Worm (Caenorhabditis elegans) whole organism, L3 larva: ENCODE measurements around the gene R04D3.2.

Experiments
- R02D3.7 ChIP-seq: fragments of 150-350 bp; optimal IDR thresholded peaks from 2 replicates; lab custom pipeline; 2014; ENCODE audit warnings: missing biosample characterization, missing genetic modification characterization
- ZK546.5 ChIP-seq: sonication (generic microtip); optimal IDR thresholded peaks from 2 replicates; lab custom pipeline; 2017; ENCODE audit warnings: missing biosample characterization, missing genetic modification characterization
- aly-2 ChIP-seq: fragments of 150-350 bp; optimal IDR thresholded peaks from 2 replicates; lab custom pipeline; 2014; ENCODE audit warnings: missing biosample characterization, missing genetic modification characterization
- ama-1 ChIP-seq: fragments of 150-350 bp; optimal IDR thresholded peaks from 2 replicates; lab custom pipeline; 2018
- ceh-16 ChIP-seq: sonication (generic microtip); optimal IDR thresholded peaks from 2 replicates; lab custom pipeline; 2017; ENCODE audit warnings: missing biosample characterization, missing genetic modification characterization
- ceh-28 ChIP-seq: fragments of 150-350 bp; optimal IDR thresholded peaks from 2 replicates; lab custom pipeline; 2014; ENCODE audit warnings: missing biosample characterization, missing genetic modification reagents, missing genetic modification characterization
- ceh-82 ChIP-seq: fragments of 150-350 bp; optimal IDR thresholded peaks from 2 replicates; lab custom pipeline; 2014; ENCODE audit warnings: missing biosample characterization, missing genetic modification characterization
- ceh-9 ChIP-seq: sonication (generic microtip); optimal IDR thresholded peaks from 2 replicates; lab custom pipeline; 2018; ENCODE audit warnings: missing biosample characterization, missing genetic modification characterization
- daf-12 ChIP-seq: fragments of 150-350 bp; optimal IDR thresholded peaks from 2 replicates; lab custom pipeline; 2014; ENCODE audit warnings: missing biosample characterization, missing genetic modification reagents, missing genetic modification characterization
- egl-27 ChIP-seq: sonication (generic microtip); optimal IDR thresholded peaks from 4 replicates; lab custom pipeline; 2017; ENCODE audit warnings: missing biosample characterization, missing genetic modification reagents, missing genetic modification characterization
- egl-5 ChIP-seq: fragments of 150-350 bp; optimal IDR thresholded peaks from 2 replicates; lab custom pipeline; 2017; ENCODE audit warnings: missing biosample characterization, missing genetic modification reagents, missing genetic modification characterization, inconsistent platforms
- elt-1 ChIP-seq: fragments of 150-350 bp; optimal IDR thresholded peaks from 2 replicates; lab custom pipeline; 2014; ENCODE audit warnings: missing biosample characterization, missing genetic modification characterization
- elt-2 ChIP-seq: sonication (generic microtip); optimal IDR thresholded peaks from 2 replicates; lab custom pipeline; 2016; ENCODE audit warnings: missing genetic modification reagents, mild to moderate bottlenecking, missing genetic modification characterization, missing compliant biosample characterization
- elt-3 ChIP-seq, 3 experiments: fragments of 150-350 bp in 1 of 3; sonication (generic microtip) in 2 of 3; optimal IDR thresholded peaks; 2 replicates in 2 of 3; 4 replicates in 1 of 3; lab custom pipeline; 2014 to 2017; ENCODE audit warnings: missing biosample characterization in 3 of 3, missing genetic modification characterization in 3 of 3
- eor-1 ChIP-seq, 2 experiments: fragments of 150-350 bp; optimal IDR thresholded peaks; 2 replicates each; lab custom pipeline; 2014 to 2018; ENCODE audit warnings: missing biosample characterization in 2 of 2, missing genetic modification characterization in 2 of 2
- fkh-10 ChIP-seq: sonication (generic microtip); optimal IDR thresholded peaks from 2 replicates; lab custom pipeline; 2017; ENCODE audit warnings: missing biosample characterization, missing genetic modification reagents, missing genetic modification characterization
- fkh-2 ChIP-seq: fragments of 150-350 bp; optimal IDR thresholded peaks from 2 replicates; lab custom pipeline; 2014; ENCODE audit warnings: missing biosample characterization, missing genetic modification reagents, missing genetic modification characterization
- fos-1 ChIP-seq: fragments of 150-350 bp; optimal IDR thresholded peaks from 2 replicates; lab custom pipeline; 2014; ENCODE audit warnings: missing biosample characterization, missing genetic modification characterization
- hmg-11 ChIP-seq: sonication (generic microtip); optimal IDR thresholded peaks from 2 replicates; lab custom pipeline; 2016; ENCODE audit warnings: missing genetic modification characterization, missing compliant biosample characterization
- jun-1 ChIP-seq: fragments of 150-350 bp; optimal IDR thresholded peaks from 2 replicates; lab custom pipeline; 2014; ENCODE audit warnings: missing biosample characterization, missing genetic modification reagents, missing genetic modification characterization
- lin-15B ChIP-seq: fragments of 150-350 bp; optimal IDR thresholded peaks from 2 replicates; lab custom pipeline; 2014; ENCODE audit warnings: missing biosample characterization, missing genetic modification characterization
- lin-39 ChIP-seq: fragments of 150-350 bp; optimal IDR thresholded peaks from 2 replicates; lab custom pipeline; 2018; ENCODE audit warnings: missing biosample characterization, missing genetic modification reagents, missing genetic modification characterization
- lsy-12 ChIP-seq: sonication (generic microtip); optimal IDR thresholded peaks from 2 replicates; lab custom pipeline; 2016; ENCODE audit warnings: mild to moderate bottlenecking, missing genetic modification characterization, missing compliant biosample characterization
- mdl-1 ChIP-seq: fragments of 150-350 bp; optimal IDR thresholded peaks from 2 replicates; lab custom pipeline; 2014; ENCODE audit warnings: missing biosample characterization, missing genetic modification characterization
- mml-1 ChIP-seq: fragments of 150-350 bp; sonication (generic microtip); optimal IDR thresholded peaks from 3 replicates; lab custom pipeline; 2014; ENCODE audit warnings: missing biosample characterization, missing genetic modification characterization
- nfya-1 ChIP-seq: sonication (generic microtip); optimal IDR thresholded peaks from 2 replicates; lab custom pipeline; 2017; ENCODE audit warnings: missing genetic modification characterization, mild to moderate bottlenecking, missing compliant biosample characterization, antibody characterized with exemption, moderate library complexity; ENCODE audit not compliant: insufficient read depth
- nhr-11 ChIP-seq: fragments of 150-350 bp; optimal IDR thresholded peaks from 2 replicates; lab custom pipeline; 2014; ENCODE audit warnings: missing biosample characterization, missing genetic modification characterization
- nhr-12 ChIP-seq: fragments of 150-350 bp; optimal IDR thresholded peaks from 2 replicates; lab custom pipeline; 2014; ENCODE audit warnings: missing biosample characterization, missing genetic modification characterization
- nhr-23 ChIP-seq: fragments of 150-350 bp; optimal IDR thresholded peaks from 2 replicates; lab custom pipeline; 2014; ENCODE audit warnings: missing biosample characterization, missing genetic modification reagents, missing genetic modification characterization
- nhr-237 ChIP-seq: fragments of 150-350 bp; optimal IDR thresholded peaks from 2 replicates; lab custom pipeline; 2014; ENCODE audit warnings: missing biosample characterization, missing genetic modification characterization
- nhr-25 ChIP-seq: sonication (generic microtip); optimal IDR thresholded peaks from 2 replicates; lab custom pipeline; 2017; ENCODE audit warnings: missing biosample characterization, missing genetic modification characterization
- nhr-28 ChIP-seq: fragments of 150-350 bp; optimal IDR thresholded peaks from 2 replicates; lab custom pipeline; 2014; ENCODE audit warnings: missing biosample characterization, missing genetic modification characterization
- nhr-43 ChIP-seq: sonication (generic microtip); optimal IDR thresholded peaks from 2 replicates; lab custom pipeline; 2016; ENCODE audit warnings: mild to moderate bottlenecking, missing genetic modification characterization, missing compliant biosample characterization; ENCODE audit not compliant: poor library complexity, severe bottlenecking
- nhr-67 ChIP-seq: fragments of 150-350 bp; optimal IDR thresholded peaks from 2 replicates; lab custom pipeline; 2014; ENCODE audit warnings: missing biosample characterization, missing genetic modification characterization
- nhr-76 ChIP-seq: fragments of 150-350 bp; sonication (generic microtip); optimal IDR thresholded peaks from 5 replicates; lab custom pipeline; 2014; ENCODE audit warnings: missing biosample characterization, missing genetic modification characterization
- nhr-77 ChIP-seq: fragments of 150-350 bp; optimal IDR thresholded peaks from 2 replicates; lab custom pipeline; 2014; ENCODE audit warnings: missing biosample characterization, missing genetic modification characterization
- pha-4 ChIP-seq: fragments of 150-350 bp; optimal IDR thresholded peaks from 2 replicates; lab custom pipeline; 2014; ENCODE audit warnings: missing biosample characterization, missing genetic modification reagents, missing genetic modification characterization
- pqm-1 ChIP-seq: fragments of 150-350 bp; optimal IDR thresholded peaks from 2 replicates; lab custom pipeline; 2017; ENCODE audit warnings: missing biosample characterization, missing genetic modification characterization, inconsistent platforms
- sea-2 ChIP-seq: fragments of 150-350 bp; sonication (generic microtip); optimal IDR thresholded peaks from 4 replicates; lab custom pipeline; 2014; ENCODE audit warnings: missing biosample characterization, missing genetic modification reagents, missing genetic modification characterization
- skn-1 ChIP-seq: fragments of 150-350 bp; optimal IDR thresholded peaks from 2 replicates; lab custom pipeline; 2014; ENCODE audit warnings: missing biosample characterization, missing genetic modification characterization
- snpc-4 ChIP-seq: fragments of 150-350 bp; optimal IDR thresholded peaks from 2 replicates; lab custom pipeline; 2014; ENCODE audit warnings: missing biosample characterization, missing genetic modification characterization
- tbx-2 ChIP-seq: sonication (generic microtip); optimal IDR thresholded peaks from 2 replicates; lab custom pipeline; 2016; ENCODE audit warnings: mild to moderate bottlenecking, missing genetic modification characterization, missing compliant biosample characterization
- unc-39 ChIP-seq: sonication (generic microtip); optimal IDR thresholded peaks from 4 replicates; lab custom pipeline; 2017; ENCODE audit warnings: missing biosample characterization, missing genetic modification characterization
- unc-62 ChIP-seq: fragments of 150-350 bp; sonication (generic microtip); optimal IDR thresholded peaks from 4 replicates; lab custom pipeline; 2014; ENCODE audit warnings: missing biosample characterization, missing genetic modification reagents, missing genetic modification characterization
- zag-1 ChIP-seq: fragments of 150-350 bp; optimal IDR thresholded peaks from 2 replicates; lab custom pipeline; 2014; ENCODE audit warnings: missing biosample characterization, missing genetic modification characterization
- ztf-11 ChIP-seq: fragments of 150-350 bp; optimal IDR thresholded peaks from 2 replicates; lab custom pipeline; 2014; ENCODE audit warnings: missing biosample characterization, missing genetic modification characterization
- ztf-4 ChIP-seq: fragments of 150-350 bp; optimal IDR thresholded peaks from 2 replicates; lab custom pipeline; 2014; ENCODE audit warnings: missing biosample characterization, missing genetic modification characterization

R04D3.2 gene

ce11 chrX:13264550-13264949, 21.9 kb downstream of the R04D3.2 start:
- TF ChIP-seq hmg-11 (tag; lab: Kevin White, UChicago) (peak; percentile 84), elt-1 (tag; lab: Kevin White, UChicago) (no peak), pqm-1 (tag; lab: Kevin White, UChicago) (no peak), fos-1 (tag; lab: Kevin White, UChicago) (no peak), nhr-11 (no peak), nfya-1 (tag; lab: Kevin White, UChicago) (no peak), nhr-23 (peak; percentile 19), nhr-77 (no peak), lin-15B (tag; lab: Kevin White, UChicago) (no peak), tbx-2 (tag; lab: Kevin White, UChicago) (peak; percentile 52), ztf-11 (tag; lab: Kevin White, UChicago) (no peak), nhr-43 (tag; lab: Kevin White, UChicago) (peak; percentile 48), egl-27 (no peak), nhr-28 (tag; lab: Kevin White, UChicago) (no peak), sea-2 (GFP tag; lab: Kevin White, UChicago) (no peak), ceh-16 (tag; lab: Kevin White, UChicago) (no peak), skn-1 (peak; percentile 17), unc-62 (peak; percentile 2), R02D3.7 (tag; lab: Kevin White, UChicago) (no peak), unc-39 (tag; lab: Kevin White, UChicago) (no peak), jun-1 (tag; lab: Kevin White, UChicago) (peak; percentile 55), nhr-25 (no peak), ama-1 (lab: Kevin White, UChicago) (no peak), aly-2 (tag; lab: Kevin White, UChicago) (no peak), mdl-1 (tag; lab: Kevin White, UChicago) (no peak), pha-4 (tag; lab: Kevin White, UChicago) (peak; percentile 57), snpc-4 (tag; lab: Kevin White, UChicago) (no peak), elt-3 (tag; optimal IDR thresholded peaks at IDR 0.05; lab: Kevin White, UChicago) (no peak), nhr-67 (no peak), daf-12 (tag; lab: Kevin White, UChicago) (no peak), ceh-82 (tag; lab: Kevin White, UChicago) (peak; percentile 34), lin-39 (tag; lab: Kevin White, UChicago) (peak; percentile 36), eor-1 (tag; optimal IDR thresholded peaks at IDR 0.05; lab: Kevin White, UChicago) (no peak), nhr-12 (tag; lab: Kevin White, UChicago) (no peak), egl-5 (tag; lab: Kevin White, UChicago) (no peak), lsy-12 (peak; percentile 55), mml-1 (no peak), fkh-2 (tag; lab: Kevin White, UChicago) (no peak), nhr-237 (tag; lab: Kevin White, UChicago) (no peak), ceh-28 (tag; lab: Kevin White, UChicago) (no peak), ceh-9 (tag; lab: Kevin White, UChicago) (no peak), ZK546.5 (tag; lab: Kevin White, UChicago) (no peak), elt-2 (tag; lab: Kevin White, UChicago) (peak; percentile 49), ztf-4 (tag; lab: Kevin White, UChicago) (no peak), zag-1 (tag; lab: Kevin White, UChicago) (no peak), fkh-10 (GFP tag; lab: Kevin White, UChicago) (peak; percentile 23), nhr-76 (no peak)
- TF ChIP-seq, all 47 proteins: peak for 13
